Fruit fly (Drosophila melanogaster) whole organism, wandering third instar larva: Measurements from ENCODE around the gene CG12084.

ENCODE experiments used
- Abd-B ChIP-seq: fragments of >200 bp; optimal IDR thresholded peaks from 2 replicates; lab custom pipeline; 2017; ENCODE audit warnings: missing biosample characterization, missing genetic modification characterization
- CG32264 ChIP-seq: fragments of 200-800 bp; sonication (Bioruptor generic); optimal IDR thresholded peaks from 2 replicates; lab custom pipeline; 2016; ENCODE audit warnings: missing biosample characterization, missing genetic modification characterization
- CG9705 ChIP-seq: fragments of 200-800 bp; sonication (Bioruptor generic); optimal IDR thresholded peaks from 2 replicates; lab custom pipeline; 2018; ENCODE audit warnings: missing biosample characterization, mild to moderate bottlenecking, missing genetic modification characterization
- CrebA ChIP-seq: fragments of 200-800 bp; sonication (Bioruptor generic); optimal IDR thresholded peaks from 2 replicates; lab custom pipeline; 2016; ENCODE audit warnings: missing biosample characterization, mild to moderate bottlenecking, missing genetic modification characterization, borderline replicate concordance
- Dfd ChIP-seq: fragments of >200 bp; optimal IDR thresholded peaks from 2 replicates; lab custom pipeline; 2017; ENCODE audit warnings: missing biosample characterization, missing genetic modification characterization
- Dif ChIP-seq: fragments of 200-275, 200-300 bp; sonication (Bioruptor generic); optimal IDR thresholded peaks from 2 replicates; lab custom pipeline; 2018; ENCODE audit warnings: missing biosample characterization, missing genetic modification characterization; ENCODE audit not compliant: partially characterized antibody
- GATAd ChIP-seq: sonication (Bioruptor generic); optimal IDR thresholded peaks from 2 replicates; lab custom pipeline; 2016; ENCODE audit warnings: missing biosample characterization, missing genetic modification characterization
- HLH106 ChIP-seq: fragments of 200-800 bp; optimal IDR thresholded peaks from 3 replicates; lab custom pipeline; 2019; ENCODE audit warnings: missing biosample characterization, mild to moderate bottlenecking, missing genetic modification characterization, moderate library complexity
- Hnf4 ChIP-seq: fragments of 200-800 bp; sonication (Bioruptor generic); optimal IDR thresholded peaks from 2 replicates; lab custom pipeline; 2016; ENCODE audit warnings: missing biosample characterization, mild to moderate bottlenecking, missing genetic modification characterization
- Hr78 ChIP-seq: fragments of >200 bp; optimal IDR thresholded peaks from 2 replicates; lab custom pipeline; 2017; ENCODE audit warnings: missing biosample characterization, missing genetic modification characterization
- Hr83 ChIP-seq: fragments of 200-300 bp; sonication (Bioruptor generic); optimal IDR thresholded peaks from 2 replicates; lab custom pipeline; 2016; ENCODE audit warnings: missing biosample characterization, mild to moderate bottlenecking, missing genetic modification characterization, moderate library complexity; ENCODE audit not compliant: poor library complexity, severe bottlenecking
- Jra ChIP-seq: sonication (Bioruptor generic); optimal IDR thresholded peaks from 2 replicates; lab custom pipeline; 2016; ENCODE audit warnings: missing biosample characterization, missing genetic modification characterization
- Mio ChIP-seq: sonication (Bioruptor generic); optimal IDR thresholded peaks from 2 replicates; lab custom pipeline; 2016; ENCODE audit warnings: missing biosample characterization, missing genetic modification characterization
- Myc ChIP-seq: fragments of >200 bp; optimal IDR thresholded peaks from 2 replicates; lab custom pipeline; 2017
- N ChIP-seq: fragments of >200 bp; optimal IDR thresholded peaks from 2 replicates; lab custom pipeline; 2018; ENCODE audit warnings: missing biosample characterization, missing external identifiers, missing genetic modification characterization
- OdsH ChIP-seq: fragments of 200-800 bp; sonication (Bioruptor generic); optimal IDR thresholded peaks from 2 replicates; lab custom pipeline; 2016; ENCODE audit warnings: missing biosample characterization, mild to moderate bottlenecking, missing genetic modification characterization
- Rel ChIP-seq, 2 experiments: fragments of 200-800 bp; sonication (Bioruptor generic) in 1 of 2; optimal IDR thresholded peaks; 2 replicates in 1 of 2; 3 replicates in 1 of 2; lab custom pipeline; 2016 to 2019; ENCODE audit warnings: mild to moderate bottlenecking in 2 of 2, missing biosample characterization in 2 of 2, missing genetic modification characterization in 2 of 2, moderate library complexity in 1 of 2
- Sp1 ChIP-seq: fragments of 200-800 bp; sonication (Bioruptor generic); optimal IDR thresholded peaks from 3 replicates; lab custom pipeline; 2019; ENCODE audit warnings: missing biosample characterization, mild to moderate bottlenecking, missing genetic modification characterization, moderate library complexity
- Vsx2 ChIP-seq: fragments of 200-300, 225-300 bp; sonication (Bioruptor generic); optimal IDR thresholded peaks from 2 replicates; lab custom pipeline; 2018; ENCODE audit warnings: missing biosample characterization, missing genetic modification characterization; ENCODE audit not compliant: partially characterized antibody
- br ChIP-seq: fragments of 200-800 bp; sonication (Bioruptor generic); optimal IDR thresholded peaks from 2 replicates; lab custom pipeline; 2016; ENCODE audit warnings: missing biosample characterization, missing genetic modification characterization
- brk ChIP-seq: fragments of 200-800 bp; sonication (Bioruptor generic); optimal IDR thresholded peaks from 2 replicates; lab custom pipeline; 2016; ENCODE audit warnings: missing biosample characterization, mild to moderate bottlenecking, missing genetic modification characterization
- dl ChIP-seq, 2 experiments: fragments of 175-275, 200-275 bp in 1 of 2; fragments of 200-275 bp in 1 of 2; sonication (Bioruptor generic); optimal IDR thresholded peaks; lab custom pipeline; 2018; ENCODE audit warnings: mild to moderate bottlenecking in 2 of 2, missing biosample characterization in 2 of 2, missing genetic modification characterization in 2 of 2, moderate library complexity in 2 of 2; ENCODE audit not compliant: partially characterized antibody in 2 of 2, insufficient read depth in 1 of 2
- dmrt93B ChIP-seq: fragments of 200-800 bp; sonication (Bioruptor generic); optimal IDR thresholded peaks from 2 replicates; lab custom pipeline; 2018; ENCODE audit warnings: missing biosample characterization, mild to moderate bottlenecking, missing genetic modification characterization
- dsf ChIP-seq: sonication (Bioruptor generic); optimal IDR thresholded peaks from 2 replicates; lab custom pipeline; 2016; ENCODE audit warnings: missing biosample characterization, missing genetic modification characterization, borderline replicate concordance
- ey ChIP-seq: fragments of 200-800 bp; sonication (Bioruptor generic); optimal IDR thresholded peaks from 2 replicates; lab custom pipeline; 2016; ENCODE audit warnings: missing biosample characterization, missing genetic modification characterization
- foxo ChIP-seq, 2 experiments: fragments of 200-800 bp; sonication (Bioruptor generic); optimal IDR thresholded peaks; 2 replicates in 1 of 2; 3 replicates in 1 of 2; lab custom pipeline; 2016 to 2017; ENCODE audit warnings: missing biosample characterization in 2 of 2, missing genetic modification characterization in 2 of 2
- fru ChIP-seq: fragments of 200-800 bp; sonication (Bioruptor generic); optimal IDR thresholded peaks from 3 replicates; lab custom pipeline; 2016; ENCODE audit warnings: missing biosample characterization, mild to moderate bottlenecking, missing genetic modification characterization
- h ChIP-seq: fragments of 200-800 bp; sonication (Bioruptor generic); optimal IDR thresholded peaks from 3 replicates; lab custom pipeline; 2016; ENCODE audit warnings: missing biosample characterization, mild to moderate bottlenecking, missing genetic modification characterization
- jim ChIP-seq: fragments of 175-275, 200-325 bp; sonication (Bioruptor generic); optimal IDR thresholded peaks from 2 replicates; lab custom pipeline; 2016; ENCODE audit warnings: missing biosample characterization, mild to moderate bottlenecking, missing genetic modification characterization
- lola ChIP-seq: fragments of >200 bp; optimal IDR thresholded peaks from 2 replicates; lab custom pipeline; 2017; ENCODE audit warnings: missing biosample characterization, missing genetic modification characterization
- pan ChIP-seq: fragments of >200 bp; optimal IDR thresholded peaks from 2 replicates; lab custom pipeline; 2017
- psq ChIP-seq: fragments of 200-800 bp; sonication (Bioruptor generic); optimal IDR thresholded peaks from 3 replicates; lab custom pipeline; 2017; ENCODE audit warnings: missing biosample characterization, mild to moderate bottlenecking, missing genetic modification characterization, moderate library complexity
- rgr ChIP-seq: fragments of 200-800 bp; sonication (Bioruptor generic); optimal IDR thresholded peaks from 3 replicates; lab custom pipeline; 2016; ENCODE audit warnings: missing biosample characterization, mild to moderate bottlenecking, missing genetic modification characterization
- sage ChIP-seq: fragments of 200-800 bp; sonication (Bioruptor generic); optimal IDR thresholded peaks from 2 replicates; lab custom pipeline; 2016; ENCODE audit warnings: missing biosample characterization, mild to moderate bottlenecking, missing genetic modification characterization
- sv ChIP-seq: fragments of 200-800 bp; sonication (Bioruptor generic); optimal IDR thresholded peaks from 3 replicates; lab custom pipeline; 2016; ENCODE audit warnings: missing biosample characterization, missing genetic modification characterization
- tai ChIP-seq: sonication (Bioruptor generic); optimal IDR thresholded peaks from 2 replicates; lab custom pipeline; 2016; ENCODE audit warnings: missing biosample characterization, missing genetic modification characterization
- usp ChIP-seq: fragments of >200 bp; optimal IDR thresholded peaks from 2 replicates; lab custom pipeline; 2017; ENCODE audit warnings: missing biosample characterization, missing genetic modification characterization
- woc ChIP-seq: sonication (Bioruptor generic); optimal IDR thresholded peaks from 2 replicates; lab custom pipeline; 2016; ENCODE audit warnings: missing biosample characterization, mild to moderate bottlenecking, missing genetic modification characterization

Gene CG12084

dm6 chr3L:1457998-1458728 lies 38.3 kb downstream of the CG12084 start:
- TF ChIP-seq Mio (GFP tag; lab: Kevin White, UChicago) (no peak), CG9705 (peak; percentile 10), woc (GFP tag; lab: Kevin White, UChicago) (peak; percentile 26), h (peak; percentile 66), psq (peak; percentile 38), Vsx2 (GFP tag; lab: Kevin White, UChicago) (peak; percentile 19), fru (GFP tag; lab: Kevin White, UChicago) (peak; percentile 85), brk (GFP tag; lab: Kevin White, UChicago) (no peak), N (GFP tag; lab: Kevin White, UChicago) (no peak), Hr78 (GFP tag; lab: Kevin White, UChicago) (no peak), sage (no peak), foxo (GFP tag; optimal IDR thresholded peaks at IDR 0.05; lab: Kevin White, UChicago) (peak in 1 of 2 experiments; percentile 79), usp (GFP tag; lab: Kevin White, UChicago) (no peak), Myc (lab: Kevin White, UChicago) (no peak), Hnf4 (GFP tag; lab: Kevin White, UChicago) (no peak), Dif (GFP tag; lab: Kevin White, UChicago) (no peak), dmrt93B (GFP tag; lab: Kevin White, UChicago) (peak; percentile 46), dl (GFP tag; optimal IDR thresholded peaks at IDR 0.05; lab: Kevin White, UChicago; ENCODE audit: insufficient read depth in 1 of 2, partially characterized antibody in 2 of 2) (no peak), rgr (GFP tag; lab: Kevin White, UChicago) (peak; percentile 35), CrebA (GFP tag; lab: Kevin White, UChicago) (no peak), jim (GFP tag; lab: Kevin White, UChicago) (no peak), Abd-B (GFP tag; lab: Kevin White, UChicago) (no peak), Hr83 (GFP tag; lab: Kevin White, UChicago) (no peak), Rel (GFP tag; optimal IDR thresholded peaks at IDR 0.05; lab: Kevin White, UChicago) (no peak), Rel (tag; optimal IDR thresholded peaks at IDR 0.05; lab: Kevin White, UChicago) (no peak), Dfd (GFP tag; lab: Kevin White, UChicago) (no peak), lola (GFP tag; lab: Kevin White, UChicago) (no peak), OdsH (GFP tag; lab: Kevin White, UChicago) (peak; percentile 41), GATAd (GFP tag; lab: Kevin White, UChicago) (no peak), CG32264 (no peak), Sp1 (GFP tag; lab: Kevin White, UChicago) (peak; percentile 42), pan (lab: Kevin White, UChicago) (no peak), ey (GFP tag; lab: Kevin White, UChicago) (peak; percentile 54), dsf (no peak), sv (no peak), tai (GFP tag; lab: Kevin White, UChicago) (no peak), br (GFP tag; lab: Kevin White, UChicago) (peak; percentile 47), HLH106 (tag; lab: Kevin White, UChicago) (peak; percentile 64), Jra (GFP tag; lab: Kevin White, UChicago) (no peak)

dm6 chr3L:1457281-1457680 lies 39.2 kb downstream of the CG12084 start:
- TF ChIP-seq foxo (GFP tag; optimal IDR thresholded peaks at IDR 0.05; lab: Kevin White, UChicago), result peak in 1 of 2 experiments; percentile 73
- TF ChIP-seq GATAd (GFP tag; lab: Kevin White, UChicago), result no peak
- peak; percentile 70 for TF ChIP-seq fru (GFP tag; lab: Kevin White, UChicago)
- TF ChIP-seq dl (GFP tag; optimal IDR thresholded peaks at IDR 0.05; lab: Kevin White, UChicago; ENCODE audit: insufficient read depth in 1 of 2, partially characterized antibody in 2 of 2), result no peak
- no peak for TF ChIP-seq usp (GFP tag; lab: Kevin White, UChicago)
- no peak for TF ChIP-seq pan (lab: Kevin White, UChicago)
- TF ChIP-seq tai (GFP tag; lab: Kevin White, UChicago), result no peak
- TF ChIP-seq Sp1 (GFP tag; lab: Kevin White, UChicago), result peak; percentile 47
- no peak for TF ChIP-seq sv
- TF ChIP-seq lola (GFP tag; lab: Kevin White, UChicago), result no peak
- TF ChIP-seq Jra (GFP tag; lab: Kevin White, UChicago), result no peak
- peak; percentile 39 for TF ChIP-seq OdsH (GFP tag; lab: Kevin White, UChicago)
- TF ChIP-seq Vsx2 (GFP tag; lab: Kevin White, UChicago), result no peak
- TF ChIP-seq jim (GFP tag; lab: Kevin White, UChicago), result no peak
- peak; percentile 61 for TF ChIP-seq h
- TF ChIP-seq Hr83 (GFP tag; lab: Kevin White, UChicago), result no peak
- peak; percentile 15 for TF ChIP-seq Hnf4 (GFP tag; lab: Kevin White, UChicago)
- peak; percentile 11 for TF ChIP-seq dmrt93B (GFP tag; lab: Kevin White, UChicago)
- TF ChIP-seq sage, result no peak
- no peak for TF ChIP-seq brk (GFP tag; lab: Kevin White, UChicago)
- no peak for TF ChIP-seq CG32264
- no peak for TF ChIP-seq Dfd (GFP tag; lab: Kevin White, UChicago)
- no peak for TF ChIP-seq Mio (GFP tag; lab: Kevin White, UChicago)
- peak; percentile 79 for TF ChIP-seq woc (GFP tag; lab: Kevin White, UChicago)
- TF ChIP-seq CrebA (GFP tag; lab: Kevin White, UChicago), result no peak
- TF ChIP-seq Myc (lab: Kevin White, UChicago), result no peak
- TF ChIP-seq Dif (GFP tag; lab: Kevin White, UChicago), result no peak
- no peak for TF ChIP-seq Abd-B (GFP tag; lab: Kevin White, UChicago)
- TF ChIP-seq Rel (GFP tag; optimal IDR thresholded peaks at IDR 0.05; lab: Kevin White, UChicago), result no peak
- no peak for TF ChIP-seq Rel (tag; optimal IDR thresholded peaks at IDR 0.05; lab: Kevin White, UChicago)
- TF ChIP-seq N (GFP tag; lab: Kevin White, UChicago), result no peak
- peak; percentile 43 for TF ChIP-seq rgr (GFP tag; lab: Kevin White, UChicago)
- peak; percentile 60 for TF ChIP-seq ey (GFP tag; lab: Kevin White, UChicago)
- TF ChIP-seq br (GFP tag; lab: Kevin White, UChicago), result peak; percentile 28
- TF ChIP-seq psq, result peak; percentile 42
- no peak for TF ChIP-seq CG9705
- TF ChIP-seq HLH106 (tag; lab: Kevin White, UChicago), result peak; percentile 40
- TF ChIP-seq Hr78 (GFP tag; lab: Kevin White, UChicago), result no peak
- no peak for TF ChIP-seq dsf
